Worm (Caenorhabditis elegans) whole organism, L1 larva: ENCODE measurements around the gene rbd-1.

Experiments
- aha-1 ChIP-seq: fragments of 150-350 bp; optimal IDR thresholded peaks from 2 replicates; lab custom pipeline; 2014; ENCODE audit warnings: missing biosample characterization, missing genetic modification characterization
- aly-2 ChIP-seq: fragments of 150-350 bp; optimal IDR thresholded peaks from 2 replicates; lab custom pipeline; 2014; ENCODE audit warnings: missing biosample characterization, missing genetic modification characterization
- blmp-1 ChIP-seq: fragments of 150-350 bp; optimal IDR thresholded peaks from 2 replicates; lab custom pipeline; 2014; ENCODE audit warnings: missing biosample characterization, missing genetic modification characterization
- ceh-63 ChIP-seq: fragments of 200-800 bp; sonication (Bioruptor generic); optimal IDR thresholded peaks from 2 replicates; lab custom pipeline; 2018; ENCODE audit warnings: mild to moderate bottlenecking, missing genetic modification characterization, missing compliant biosample characterization
- ceh-88 ChIP-seq: fragments of 200-800 bp; sonication (Bioruptor generic); IDR thresholded peaks from 2 replicates; pipeline ENCODE4 v1.3.6; 2022; ENCODE audit warnings: missing genetic modification characterization, missing compliant biosample characterization
- ceh-90 ChIP-seq: sonication (generic microtip); optimal IDR thresholded peaks from 2 replicates; lab custom pipeline; 2016; ENCODE audit warnings: missing genetic modification characterization, missing compliant biosample characterization
- efl-1 ChIP-seq, 4 experiments: fragments of 150-350 bp; optimal IDR thresholded peaks in 3 of 4; peaks in 1 of 4; 1 replicate in 1 of 4; 2 replicates in 3 of 4; lab custom pipeline; 2014; ENCODE audit warnings: missing biosample characterization in 2 of 4, missing genetic modification characterization in 2 of 4, missing genetic modification reagents in 2 of 4
- elt-2 ChIP-seq: sonication (generic microtip); optimal IDR thresholded peaks from 2 replicates; lab custom pipeline; 2016; ENCODE audit warnings: missing genetic modification characterization, mild to moderate bottlenecking, inconsistent platforms, missing compliant biosample characterization, missing genetic modification reagents
- elt-3 ChIP-seq, 6 experiments: fragments of 150-350 bp in 1 of 6; sonication (generic microtip); optimal IDR thresholded peaks; 2 replicates each; lab custom pipeline; 2017 to 2018; ENCODE audit warnings: missing biosample characterization in 6 of 6, missing genetic modification characterization in 6 of 6, inconsistent platforms in 1 of 6
- ets-5 ChIP-seq: fragments of 200-800 bp; sonication (Bioruptor generic); IDR thresholded peaks from 2 replicates; pipeline ENCODE4 v1.3.6; 2022; ENCODE audit warnings: missing genetic modification characterization, missing compliant biosample characterization
- grh-1 ChIP-seq: fragments of 200-800 bp; sonication (Bioruptor generic); IDR thresholded peaks from 2 replicates; pipeline ENCODE4 v1.3.6; 2022; ENCODE audit warnings: missing genetic modification reagents, missing genetic modification characterization, missing compliant biosample characterization
- irx-1 ChIP-seq: sonication (generic microtip); optimal IDR thresholded peaks from 2 replicates; lab custom pipeline; 2016; ENCODE audit warnings: missing genetic modification characterization, missing compliant biosample characterization
- lin-14 ChIP-seq: fragments of 200-800 bp; sonication (Bioruptor generic); optimal IDR thresholded peaks from 2 replicates; lab custom pipeline; 2018; ENCODE audit warnings: mild to moderate bottlenecking, missing genetic modification characterization, moderate library complexity, missing compliant biosample characterization
- lin-35 ChIP-seq, 2 experiments: fragments of 150-350 bp; optimal IDR thresholded peaks; 2 replicates each; lab custom pipeline; 2014; ENCODE audit warnings: missing biosample characterization in 2 of 2, missing genetic modification characterization in 2 of 2, missing genetic modification reagents in 2 of 2
- mep-1 ChIP-seq: fragments of 150-350 bp; optimal IDR thresholded peaks from 2 replicates; lab custom pipeline; 2014; ENCODE audit warnings: missing biosample characterization, missing genetic modification characterization
- nhr-11 ChIP-seq: fragments of 150-350 bp; optimal IDR thresholded peaks from 2 replicates; lab custom pipeline; 2014; ENCODE audit warnings: missing biosample characterization, missing genetic modification characterization
- nhr-19 ChIP-seq: fragments of 200-800 bp; sonication (Bioruptor generic); conservative IDR thresholded peaks from 2 replicates; pipeline ENCODE4 v1.3.6; 2022; ENCODE audit warnings: missing genetic modification characterization, missing compliant biosample characterization
- nhr-20 ChIP-seq: sonication (generic microtip); optimal IDR thresholded peaks from 2 replicates; lab custom pipeline; 2016; ENCODE audit warnings: mild to moderate bottlenecking, missing genetic modification characterization, missing compliant biosample characterization
- nhr-47 ChIP-seq: sonication (generic microtip); optimal IDR thresholded peaks from 2 replicates; lab custom pipeline; 2016; ENCODE audit warnings: mild to moderate bottlenecking, missing genetic modification characterization, moderate library complexity, missing compliant biosample characterization
- nhr-71 ChIP-seq: sonication (generic microtip); optimal IDR thresholded peaks from 2 replicates; lab custom pipeline; 2016; ENCODE audit warnings: mild to moderate bottlenecking, missing genetic modification characterization, moderate library complexity, missing compliant biosample characterization
- nhr-76 ChIP-seq: sonication (generic microtip); optimal IDR thresholded peaks from 2 replicates; lab custom pipeline; 2017; ENCODE audit warnings: missing biosample characterization, missing genetic modification characterization
- nhr-84 ChIP-seq: sonication (generic microtip); optimal IDR thresholded peaks from 2 replicates; lab custom pipeline; 2017; ENCODE audit warnings: missing biosample characterization, missing genetic modification characterization
- nhr-85 ChIP-seq: sonication (generic microtip); peaks from one replicate; lab custom pipeline; 2016; ENCODE audit warnings: missing genetic modification characterization, inconsistent platforms, missing compliant biosample characterization
- nhr-90 ChIP-seq: sonication (generic microtip); optimal IDR thresholded peaks from 2 replicates; lab custom pipeline; 2016; ENCODE audit warnings: mild to moderate bottlenecking, missing genetic modification characterization, missing compliant biosample characterization; ENCODE audit not compliant: poor library complexity
- pag-3 ChIP-seq: sonication (generic microtip); optimal IDR thresholded peaks from 2 replicates; lab custom pipeline; 2017; ENCODE audit warnings: missing genetic modification characterization, mild to moderate bottlenecking, missing compliant biosample characterization, antibody characterized with exemption, borderline replicate concordance; ENCODE audit not compliant: insufficient read depth
- pax-3 ChIP-seq: fragments of 200-800 bp; sonication (Bioruptor generic); optimal IDR thresholded peaks from 2 replicates; lab custom pipeline; 2018; ENCODE audit warnings: mild to moderate bottlenecking, missing genetic modification characterization, moderate library complexity, missing compliant biosample characterization
- rnt-1 ChIP-seq: sonication (generic microtip); optimal IDR thresholded peaks from 2 replicates; lab custom pipeline; 2016; ENCODE audit warnings: mild to moderate bottlenecking, missing genetic modification characterization, moderate library complexity, missing compliant biosample characterization
- snu-23 ChIP-seq: sonication (generic microtip); optimal IDR thresholded peaks from 2 replicates; lab custom pipeline; 2016; ENCODE audit warnings: missing genetic modification characterization, missing compliant biosample characterization
- swsn-7 ChIP-seq: sonication (generic microtip); optimal IDR thresholded peaks from 2 replicates; lab custom pipeline; 2016; ENCODE audit warnings: missing genetic modification characterization, missing compliant biosample characterization
- unc-130 ChIP-seq: fragments of 150-350 bp; optimal IDR thresholded peaks from 2 replicates; lab custom pipeline; 2017; ENCODE audit warnings: missing biosample characterization, missing genetic modification characterization, inconsistent platforms
- unc-30 ChIP-seq: sonication (generic microtip); optimal IDR thresholded peaks from 2 replicates; lab custom pipeline; 2017; ENCODE audit warnings: missing biosample characterization, missing genetic modification characterization
- vab-15 ChIP-seq: sonication (generic microtip); optimal IDR thresholded peaks from 2 replicates; lab custom pipeline; 2017; ENCODE audit warnings: missing genotype, mild to moderate bottlenecking, missing genetic modification characterization, missing compliant biosample characterization

rbd-1 gene

ce11 chrIV:12698880-12699279 lies 25.9 kb upstream of the rbd-1 start:
- no peak for TF ChIP-seq pax-3 (tag; lab: Kevin White, UChicago)
- peak; percentile 67 for TF ChIP-seq elt-2 (tag; lab: Kevin White, UChicago)
- peak; percentile 2 for TF ChIP-seq nhr-71 (tag; lab: Kevin White, UChicago)

ce11 chrIV:12700204-12700603 lies 24.6 kb upstream of the rbd-1 start:
- TF ChIP-seq nhr-47 (tag; lab: Kevin White, UChicago) (no peak), nhr-76 (no peak), swsn-7 (tag; lab: Kevin White, UChicago) (no peak), elt-2 (tag; lab: Kevin White, UChicago) (peak; percentile 28), pag-3 (tag; lab: Kevin White, UChicago) (no peak)

- TF ChIP-seq lin-14 (GFP tag; lab: Kevin White, UChicago) (peak; percentile 39), aha-1 (tag; lab: Kevin White, UChicago) (no peak)
These were observed 23.8 kb upstream of the rbd-1 start for ce11 chrIV:12700944-12701343.

- TF ChIP-seq aly-2 (tag; lab: Kevin White, UChicago) (no peak), nhr-76 (no peak), irx-1 (tag; lab: Kevin White, UChicago) (no peak)
These were observed 21.0 kb upstream of the rbd-1 start, which contains the start of gene C27D8.4 for ce11 chrIV:12703811-12704210. Gene C27D8.4 (plus strand): TSS chrIV:12704111.

- TF ChIP-seq unc-30 (no peak), efl-1 (optimal IDR thresholded peaks at IDR 0.05; lab: Kevin White, UChicago) (no peak), efl-1 (GFP tag; optimal IDR thresholded peaks at IDR 0.05 in 1 of 2; lab: Kevin White, UChicago) (peak in 1 of 2 experiments; percentile 41), ceh-88 (GFP tag; lab: Robert Waterston, UW) (no peak), rnt-1 (no peak), mep-1 (tag; lab: Kevin White, UChicago) (no peak), ceh-63 (GFP tag; lab: Kevin White, UChicago) (no peak), lin-35 (GFP tag; optimal IDR thresholded peaks at IDR 0.05; lab: Kevin White, UChicago) (peak in 1 of 2 experiments; percentile 13), nhr-19 (GFP tag; lab: Robert Waterston, UW) (peak; percentile 20; the same call in 1 of the 2 replicates), nhr-85 (tag; lab: Kevin White, UChicago) (no peak), nhr-84 (tag; lab: Kevin White, UChicago) (no peak), ceh-90 (tag; lab: Kevin White, UChicago) (no peak), nhr-20 (tag; lab: Kevin White, UChicago) (peak; percentile 9), elt-3 (tag; optimal IDR thresholded peaks at IDR 0.05; lab: Kevin White, UChicago) (peak in 5 of 6 experiments; percentile 20 to 92 (median 74)), grh-1 (GFP tag; lab: Robert Waterston, UW) (no peak), ets-5 (GFP tag; lab: Robert Waterston, UW) (no peak), vab-15 (tag; lab: Kevin White, UChicago) (no peak), snu-23 (GFP tag; lab: Kevin White, UChicago) (peak; percentile 19), nhr-71 (tag; lab: Kevin White, UChicago) (peak; percentile 27), nhr-90 (tag; lab: Kevin White, UChicago) (peak; percentile 17), blmp-1 (tag; lab: Kevin White, UChicago) (peak; percentile 80), pax-3 (tag; lab: Kevin White, UChicago) (no peak), unc-130 (tag; lab: Kevin White, UChicago) (no peak), lin-14 (GFP tag; lab: Kevin White, UChicago) (peak; percentile 21), nhr-11 (tag; lab: Kevin White, UChicago) (no peak)
These were observed 13.8 kb upstream of the rbd-1 start, which contains the start of gene C27D8.2 for ce11 chrIV:12710996-12711395. Gene C27D8.2 (plus strand): TSS chrIV:12711217.
